Worm (Caenorhabditis elegans) whole organism, midembryonic: Measurements from ENCODE around the gene ptp-2.

Source experiments
- flt-1 ChIP-seq: fragments of 200-800 bp; sonication (Bioruptor generic); IDR thresholded peaks from 2 replicates; pipeline ENCODE4 v1.3.6; 2022; ENCODE audit warnings: missing genetic modification characterization, missing compliant biosample characterization
- ref-1 ChIP-seq: fragments of 200-800 bp; sonication (Bioruptor generic); conservative IDR thresholded peaks from 2 replicates; pipeline ENCODE4 v1.3.6; 2022; ENCODE audit warnings: missing genetic modification reagents, missing genetic modification characterization, missing compliant biosample characterization
- ztf-23 ChIP-seq: fragments of 200-800 bp; sonication (Bioruptor generic); IDR thresholded peaks from 2 replicates; pipeline ENCODE4 v1.3.6; 2022; ENCODE audit warnings: missing genetic modification reagents, missing genetic modification characterization, missing compliant biosample characterization

DNA sequence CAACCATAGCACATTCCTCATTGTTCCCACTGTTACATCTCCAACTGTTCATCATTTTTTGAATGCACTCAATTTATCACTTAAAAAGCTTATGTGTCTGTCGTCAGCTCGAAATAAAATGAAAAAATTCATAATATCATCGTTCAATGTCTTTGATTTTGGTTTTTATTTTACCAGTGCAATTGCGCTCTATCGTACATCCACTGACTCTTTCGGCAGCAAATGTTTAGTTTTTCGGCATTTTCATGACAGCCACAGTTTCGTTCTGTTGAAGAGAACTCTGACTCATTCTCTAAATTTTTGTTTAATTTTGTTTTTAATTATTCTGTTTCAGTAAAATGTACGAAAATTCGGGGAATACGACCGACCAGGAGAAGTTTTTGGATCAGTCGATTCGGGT, 11.0 kb upstream of the ptp-2 start, which contains the start of gene vps-35:
- TF ChIP-seq flt-1 (GFP tag; lab: Robert Waterston, UW), result no peak
- TF ChIP-seq ref-1, result no peak
- TF ChIP-seq ztf-23, result no peak
